Worm (Caenorhabditis elegans) whole organism, L2 larva: ENCODE results near the gene F27B3.6.

Experiments
- alr-1 ChIP-seq: fragments of 150-350 bp; optimal IDR thresholded peaks from 2 replicates; lab custom pipeline; 2014; ENCODE audit warnings: missing biosample characterization, missing genetic modification characterization
- egl-27 ChIP-seq: sonication (generic microtip); optimal IDR thresholded peaks from 3 replicates; lab custom pipeline; 2017; ENCODE audit warnings: missing biosample characterization, missing genetic modification reagents, missing genetic modification characterization
- gmeb-1 ChIP-seq: fragments of 150-350 bp; optimal IDR thresholded peaks from 2 replicates; lab custom pipeline; 2014; ENCODE audit warnings: missing biosample characterization, missing genetic modification characterization
- lin-39 ChIP-seq: fragments of 150-350 bp; optimal IDR thresholded peaks from 2 replicates; lab custom pipeline; 2014; ENCODE audit warnings: missing biosample characterization, missing genetic modification reagents, missing genetic modification characterization
- mdl-1 ChIP-seq, 2 experiments: fragments of 150-350 bp in 1 of 2; sonication (generic microtip) in 1 of 2; optimal IDR thresholded peaks; 2 replicates each; lab custom pipeline; 2017; ENCODE audit warnings: missing biosample characterization in 2 of 2, missing genetic modification characterization in 2 of 2
- nhr-10 ChIP-seq: sonication (generic microtip); optimal IDR thresholded peaks from 2 replicates; lab custom pipeline; 2017; ENCODE audit warnings: missing biosample characterization, missing genetic modification characterization
- nhr-12 ChIP-seq: fragments of 150-350 bp; optimal IDR thresholded peaks from 2 replicates; lab custom pipeline; 2014; ENCODE audit warnings: missing biosample characterization, missing genetic modification characterization
- unc-55 ChIP-seq: fragments of 150-350 bp; sonication (generic microtip); optimal IDR thresholded peaks from 3 replicates; lab custom pipeline; 2014; ENCODE audit warnings: missing biosample characterization, missing genetic modification reagents, missing genetic modification characterization

Gene F27B3.6

DNA sequence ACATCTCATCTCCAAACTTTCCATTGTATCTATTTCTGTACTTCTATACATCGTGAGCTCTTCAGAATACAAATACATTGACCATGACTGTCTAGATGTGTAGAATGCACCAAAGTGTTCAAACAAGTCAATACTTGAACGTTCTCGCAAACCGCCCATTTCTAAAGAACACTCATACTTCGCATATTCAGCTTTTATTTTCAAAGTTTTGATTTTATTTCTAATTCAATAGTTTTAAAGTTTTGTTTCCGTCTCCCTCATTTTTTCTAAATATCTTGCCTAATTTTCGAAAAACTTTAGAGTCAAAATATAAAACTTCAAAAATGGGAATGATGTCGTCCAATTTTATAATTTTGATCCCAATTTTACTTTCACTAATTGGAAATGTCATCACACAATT, 50.5 kb downstream of the F27B3.6 start, which contains the start of gene pqn-10:
TSS of gene pqn-10 (plus strand) at position 301 of the 400 bp plus-strand sequence.
- TF ChIP-seq mdl-1 (tag; optimal IDR thresholded peaks at IDR 0.05; lab: Kevin White, UChicago) (no peak), gmeb-1 (tag; lab: Kevin White, UChicago) (no peak), egl-27 (tag; lab: Kevin White, UChicago) (no peak), alr-1 (tag; lab: Kevin White, UChicago) (no peak), nhr-12 (tag; lab: Kevin White, UChicago) (no peak), unc-55 (GFP tag; lab: Kevin White, UChicago) (no peak), lin-39 (no peak), nhr-10 (tag; lab: Kevin White, UChicago) (no peak)
- TF ChIP-seq, all 48 proteins: peak for 0
